Worm (Caenorhabditis elegans): Measurements from ENCODE around the gene srd-51.

srd-51 gene

DNA sequence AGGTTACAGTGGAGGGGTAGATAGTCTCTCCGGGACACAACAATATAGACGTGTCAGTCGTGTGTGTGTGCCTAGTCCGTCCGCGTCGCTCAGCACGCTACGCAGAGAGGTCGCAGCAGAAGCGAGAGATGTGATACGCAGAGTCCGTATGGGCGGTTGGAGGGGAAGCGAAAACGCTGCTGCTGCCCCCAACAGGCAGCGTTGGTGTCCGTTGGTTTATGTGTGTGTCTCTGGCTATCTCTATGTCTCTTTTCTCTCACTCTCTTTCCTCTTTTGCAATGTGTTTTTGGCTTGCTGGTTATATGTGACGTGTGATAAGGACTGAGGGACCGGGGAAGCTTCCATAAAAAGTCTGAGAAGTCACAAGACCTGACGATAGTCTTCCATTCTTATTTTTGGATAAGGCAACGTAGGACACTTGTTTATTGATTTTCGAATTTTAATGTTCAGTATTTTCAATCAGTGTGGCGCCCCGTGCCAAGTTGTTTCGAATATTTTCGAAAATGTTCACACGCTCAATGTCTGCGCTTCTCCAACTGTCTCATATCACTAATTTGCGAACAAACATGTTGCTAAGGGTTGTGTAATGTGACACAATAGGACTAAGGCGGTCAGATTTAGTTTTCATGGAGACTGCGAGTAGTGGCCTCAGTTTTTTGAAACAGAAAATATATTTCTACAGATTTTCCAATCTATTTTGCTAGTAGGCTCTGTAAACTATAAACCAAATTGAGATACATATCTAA, 42.8 kb upstream of the srd-51 start, which contains the start of gene pab-2 (continued):
- TF ChIP-seq nfya-2 (GFP tag; IDR thresholded peaks at IDR 0.05) (no peak), K12H6.12 (tag; optimal IDR thresholded peaks at IDR 0.05) (peak; percentile 79), Y79H2A.3 (GFP tag; conservative IDR thresholded peaks at IDR 0.05) (no peak), ZK185.1 (tag; optimal IDR thresholded peaks at IDR 0.05; ENCODE audit: poor library complexity, severe bottlenecking) (peak; percentile 46), F52B5.7 (tag; optimal IDR thresholded peaks at IDR 0.05) (no peak), C06A6.2 (GFP tag; conservative IDR thresholded peaks at IDR 0.05) (no peak; the same call in 1 of the 2 replicates), lag-1 (GFP tag; IDR thresholded peaks at IDR 0.05) (no peak), mes-4 (tag; optimal IDR thresholded peaks at IDR 0.05) (no peak), unc-62 (GFP tag; optimal IDR thresholded peaks at IDR 0.05) (no peak), T07F8.4 (tag; optimal IDR thresholded peaks at IDR 0.05) (no peak), hlh-26 (GFP tag; conservative IDR thresholded peaks at IDR 0.05) (no peak), F57C9.4 (tag; optimal IDR thresholded peaks at IDR 0.05) (no peak), ztf-26 (tag; optimal IDR thresholded peaks at IDR 0.05) (peak; percentile 82), tbx-9 (tag; optimal IDR thresholded peaks at IDR 0.05; ENCODE audit: borderline replicate concordance) (no peak), let-607 (tag; optimal IDR thresholded peaks at IDR 0.05) (peak; percentile 84 to 85), athp-1 (tag; optimal IDR thresholded peaks at IDR 0.05) (no peak), C17E4.6 (GFP tag; IDR thresholded peaks at IDR 0.05) (no peak), ztf-18 (tag; optimal IDR thresholded peaks at IDR 0.05) (peak; percentile 17), snpc-4 (GFP tag; optimal IDR thresholded peaks at IDR 0.05) (no peak), snpc-4 (tag; optimal IDR thresholded peaks at IDR 0.05) (peak in 3 of 4 experiments; percentile 22 to 50 (median 41)), dpff-1 (tag; optimal IDR thresholded peaks at IDR 0.05) (no peak), madf-3 (GFP tag; IDR thresholded peaks at IDR 0.05) (no peak), Y95B8A.8 (GFP tag; IDR thresholded peaks at IDR 0.05) (no peak), ztf-28 (GFP tag; IDR thresholded peaks at IDR 0.05) (no peak), tbp1 (GFP tag; optimal IDR thresholded peaks at IDR 0.05) (peak; percentile 65), B0019.2 (GFP tag; conservative IDR thresholded peaks at IDR 0.05) (no peak), hmg-1.2 (GFP tag; IDR thresholded peaks at IDR 0.05) (peak; percentile 65), B0261.1 (tag; optimal IDR thresholded peaks at IDR 0.05) (no peak), ztf-3 (GFP tag; optimal IDR thresholded peaks at IDR 0.05) (no peak), ceh-91 (GFP tag; IDR thresholded peaks at IDR 0.05) (no peak), attf-5 (GFP tag; optimal IDR thresholded peaks at IDR 0.05) (peak; percentile 53), fkh-3 (tag; optimal IDR thresholded peaks at IDR 0.05) (no peak), Y53G8AR.9 (GFP tag; conservative IDR thresholded peaks at IDR 0.05) (0 out of 2 replicates have a peak, but pooled peaks have one; percentile 59), ceh-58 (GFP tag; IDR thresholded peaks at IDR 0.05) (no peak), ceh-100 (GFP tag; IDR thresholded peaks at IDR 0.05) (no peak), zfh-2 (GFP tag; conservative IDR thresholded peaks at IDR 0.05) (peak; percentile 97), sdz-38 (tag; optimal IDR thresholded peaks at IDR 0.05) (no peak), egrh-3 (GFP tag; IDR thresholded peaks at IDR 0.05) (peak; percentile 58), nhr-80 (tag; optimal IDR thresholded peaks at IDR 0.05) (peak; percentile 97), snpc-1.3 (tag; optimal IDR thresholded peaks at IDR 0.05; ENCODE audit: insufficient read depth) (no peak), F37B4.10 (GFP tag; IDR thresholded peaks at IDR 0.05) (0 out of 2 replicates have a peak, but pooled peaks have one; percentile 43), akir-1 (GFP tag; optimal IDR thresholded peaks at IDR 0.05) (peak; percentile 69), hlh-12 (tag; optimal IDR thresholded peaks at IDR 0.05) (no peak), mxl-1 (tag; optimal IDR thresholded peaks at IDR 0.05) (no peak), pbrm-1 (GFP tag; IDR thresholded peaks at IDR 0.05) (no peak; the same call in 1 of the 2 replicates), Y53F4B.3 (GFP tag; IDR thresholded peaks at IDR 0.05) (no peak), bed-2 (GFP tag; IDR thresholded peaks at IDR 0.05) (no peak), zim-3 (tag; optimal IDR thresholded peaks at IDR 0.05) (no peak)

Measured in whole organism, young adult.